Worm (Caenorhabditis elegans) whole organism, young adult: ENCODE measurements around the gene F17C11.12.

Experiments
- K12H6.12 ChIP-seq: fragments of 200-800 bp; sonication (Bioruptor generic); optimal IDR thresholded peaks from 2 replicates; lab custom pipeline; 2018; ENCODE audit warnings: mild to moderate bottlenecking, missing genetic modification characterization, missing compliant biosample characterization
- Y53F4B.3 ChIP-seq: fragments of 200-800 bp; sonication (Bioruptor generic); IDR thresholded peaks from 2 replicates; pipeline ENCODE4 v1.3.6; 2022; ENCODE audit warnings: missing genetic modification reagents, missing genetic modification characterization, missing compliant biosample characterization
- akir-1 ChIP-seq: fragments of 200-800 bp; sonication (Bioruptor generic); optimal IDR thresholded peaks from 2 replicates; lab custom pipeline; 2018; ENCODE audit warnings: mild to moderate bottlenecking, missing genetic modification characterization, moderate library complexity, missing compliant biosample characterization
- ama-1 ChIP-seq, 3 experiments: fragments of 150-350 bp in 1 of 3; sonication (generic microtip) in 2 of 3; optimal IDR thresholded peaks; 2 replicates each; lab custom pipeline; 2014 to 2018; ENCODE audit warnings: missing biosample characterization in 2 of 3, missing genetic modification characterization in 2 of 3, missing genetic modification reagents in 2 of 3
- egl-18 ChIP-seq: fragments of 200-800 bp; sonication (Bioruptor generic); IDR thresholded peaks from 2 replicates; pipeline ENCODE4 v1.3.6; 2022; ENCODE audit warnings: missing genetic modification reagents, missing genetic modification characterization, missing compliant biosample characterization
- lin-26 ChIP-seq: fragments of 200-800 bp; sonication (Bioruptor generic); IDR thresholded peaks from 2 replicates; pipeline ENCODE4 v1.3.6; 2022; ENCODE audit warnings: missing genetic modification reagents, missing genetic modification characterization, missing compliant biosample characterization
- mxl-1 ChIP-seq: sonication (generic microtip); optimal IDR thresholded peaks from 2 replicates; lab custom pipeline; 2016; ENCODE audit warnings: missing genetic modification characterization, missing compliant biosample characterization
- nfyb-1 ChIP-seq: fragments of 200-800 bp; sonication (Bioruptor generic); IDR thresholded peaks from 2 replicates; pipeline ENCODE4 v1.3.6; 2022; ENCODE audit warnings: missing genetic modification reagents, missing genetic modification characterization, missing compliant biosample characterization
- snpc-4 ChIP-seq, 5 experiments: fragments of 150-350 bp in 1 of 5; sonication (generic microtip) in 4 of 5; optimal IDR thresholded peaks; 2 replicates each; lab custom pipeline; 2014 to 2018; ENCODE audit warnings: missing genetic modification characterization in 5 of 5, missing biosample characterization in 3 of 5, antibody characterized with exemption in 2 of 5, mild to moderate bottlenecking in 2 of 5, missing compliant biosample characterization in 2 of 5, missing genotype in 2 of 5, moderate library complexity in 2 of 5, missing genetic modification reagents in 1 of 5
- unc-62 ChIP-seq: fragments of 150-350 bp; optimal IDR thresholded peaks from 2 replicates; lab custom pipeline; 2014; ENCODE audit warnings: missing biosample characterization, missing genetic modification reagents, missing genetic modification characterization

ce11 chrV:10897106-10897171 lies 39.8 kb downstream of the F17C11.12 start, which contains the start of gene sec-61.G:
- TF ChIP-seq lin-26 (GFP tag; lab: Robert Waterston, UW), result no peak
- no peak for TF ChIP-seq Y53F4B.3
- no peak for TF ChIP-seq K12H6.12 (tag; lab: Kevin White, UChicago)
- TF ChIP-seq akir-1 (GFP tag; lab: Kevin White, UChicago), result no peak
- no peak for TF ChIP-seq snpc-4 (GFP tag; optimal IDR thresholded peaks at IDR 0.05; lab: Kevin White, UChicago)
- TF ChIP-seq snpc-4 (tag; optimal IDR thresholded peaks at IDR 0.05; lab: Kevin White, UChicago), result no peak
- TF ChIP-seq egl-18 (GFP tag; lab: Robert Waterston, UW), result no peak
- no peak for TF ChIP-seq nfyb-1 (GFP tag; lab: Robert Waterston, UW)
- TF ChIP-seq ama-1 (optimal IDR thresholded peaks at IDR 0.05; lab: Kevin White, UChicago), result no peak
- no peak for TF ChIP-seq ama-1 (GFP tag; optimal IDR thresholded peaks at IDR 0.05; lab: Kevin White, UChicago)
- no peak for TF ChIP-seq mxl-1 (tag; lab: Kevin White, UChicago)
- no peak for TF ChIP-seq unc-62 (GFP tag; lab: Kevin White, UChicago)
